Worm (Caenorhabditis elegans): ENCODE measurements around the gene Y45G12B.2.

Gene Y45G12B.2

ce11 chrV:2694389-2694788, at the start of gene Y45G12B.2:
TSS of gene Y45G12B.2 (plus strand) at chrV:2694771.
- peak; percentile 30; the same call in 1 of the 2 replicates for TF ChIP-seq grh-1 (GFP tag; IDR thresholded peaks at IDR 0.05)
- TF ChIP-seq ztf-4 (tag; optimal IDR thresholded peaks at IDR 0.05): no peak
- TF ChIP-seq ceh-8 (GFP tag; optimal IDR thresholded peaks at IDR 0.05): no peak
- no peak for TF ChIP-seq C04F5.9 (tag; optimal IDR thresholded peaks at IDR 0.05)
- no peak for TF ChIP-seq ceh-90 (tag; optimal IDR thresholded peaks at IDR 0.05)
- TF ChIP-seq lir-3 (tag; optimal IDR thresholded peaks at IDR 0.05; ENCODE audit: poor library complexity): no peak
- no peak for TF ChIP-seq Y116A8C.19 (tag; optimal IDR thresholded peaks at IDR 0.05; ENCODE audit: borderline replicate concordance)
- TF ChIP-seq mdl-1 (tag; optimal IDR thresholded peaks at IDR 0.05): peak in 1 of 2 experiments; percentile 71
- TF ChIP-seq pax-3 (tag; optimal IDR thresholded peaks at IDR 0.05): no peak
- TF ChIP-seq unc-98 (GFP tag; IDR thresholded peaks at IDR 0.05): no peak
- TF ChIP-seq lin-15B (tag; optimal IDR thresholded peaks at IDR 0.05): peak; percentile 44
- TF ChIP-seq elt-2 (tag; optimal IDR thresholded peaks at IDR 0.05): no peak
- TF ChIP-seq nhr-71 (tag; optimal IDR thresholded peaks at IDR 0.05): peak; percentile 74
- no peak for TF ChIP-seq C34B4.2 (tag; optimal IDR thresholded peaks at IDR 0.05)
- TF ChIP-seq pqm-1 (tag; optimal IDR thresholded peaks at IDR 0.05): no peak
- no peak for TF ChIP-seq fkh-4 (tag; optimal IDR thresholded peaks at IDR 0.05; ENCODE audit: borderline replicate concordance)
- TF ChIP-seq efl-1 (optimal IDR thresholded peaks at IDR 0.05): peak; percentile 68 to 78
- peak; percentile 82 to 97 for TF ChIP-seq efl-1 (GFP tag; optimal IDR thresholded peaks at IDR 0.05 in 1 of 2)
- TF ChIP-seq xbp-1 (tag; optimal IDR thresholded peaks at IDR 0.05): peak; percentile 80
- TF ChIP-seq ceh-82 (tag; optimal IDR thresholded peaks at IDR 0.05): peak; percentile 60 to 88 (median 63)
- peak in 1 of 6 experiments; percentile 34 for TF ChIP-seq elt-3 (tag; optimal IDR thresholded peaks at IDR 0.05)
- peak; percentile 30 for TF ChIP-seq dsc-1 (tag; optimal IDR thresholded peaks at IDR 0.05)
- TF ChIP-seq isw-1 (GFP tag; IDR thresholded peaks at IDR 0.05): peak; percentile 36; the same call in 1 of the 2 replicates
- peak; percentile 18 for TF ChIP-seq nhr-77 (tag; optimal IDR thresholded peaks at IDR 0.05)
- peak; percentile 63 for TF ChIP-seq lin-13 (GFP tag; optimal IDR thresholded peaks at IDR 0.05)
- TF ChIP-seq nhr-28 (tag; optimal IDR thresholded peaks at IDR 0.05): no peak
- TF ChIP-seq ceh-63 (GFP tag; optimal IDR thresholded peaks at IDR 0.05): no peak
- TF ChIP-seq tbx-2 (tag; optimal IDR thresholded peaks at IDR 0.05): peak; percentile 66
- TF ChIP-seq ets-5 (GFP tag; IDR thresholded peaks at IDR 0.05): no peak
- peak; percentile 99 for TF ChIP-seq lsy-2 (tag; optimal IDR thresholded peaks at IDR 0.05)
- peak; percentile 55 for TF ChIP-seq jun-1 (tag; optimal IDR thresholded peaks at IDR 0.05)
- TF ChIP-seq ces-1 (GFP tag; optimal IDR thresholded peaks at IDR 0.05): no peak
- TF ChIP-seq zip-4 (GFP tag; optimal IDR thresholded peaks at IDR 0.05): no peak
- no peak for TF ChIP-seq hlh-4 (tag; optimal IDR thresholded peaks at IDR 0.05)
- peak; percentile 65 to 82 (median 76) for TF ChIP-seq dpl-1 (GFP tag; optimal IDR thresholded peaks at IDR 0.05)
- TF ChIP-seq C16A3.4 (tag; optimal IDR thresholded peaks at IDR 0.05): peak; percentile 61
- TF ChIP-seq mef-2 (tag; optimal IDR thresholded peaks at IDR 0.05): no peak
- TF ChIP-seq nhr-76 (tag; optimal IDR thresholded peaks at IDR 0.05): no peak
- TF ChIP-seq mep-1 (tag; optimal IDR thresholded peaks at IDR 0.05): peak; percentile 84
- TF ChIP-seq nhr-20 (tag; optimal IDR thresholded peaks at IDR 0.05): peak; percentile 72
- peak; percentile 61 for TF ChIP-seq swsn-7 (tag; optimal IDR thresholded peaks at IDR 0.05)
- no peak for TF ChIP-seq lin-14 (GFP tag; optimal IDR thresholded peaks at IDR 0.05)
- TF ChIP-seq nhr-84 (tag; optimal IDR thresholded peaks at IDR 0.05): no peak
- no peak for TF ChIP-seq hlh-17 (GFP tag; optimal IDR thresholded peaks at IDR 0.05; ENCODE audit: borderline replicate concordance)
- TF ChIP-seq hpl-2 (GFP tag; optimal IDR thresholded peaks at IDR 0.05): no peak
- peak; percentile 58 for TF ChIP-seq nhr-19 (GFP tag; conservative IDR thresholded peaks at IDR 0.05)
- peak; percentile 74 to 86 for TF ChIP-seq lin-35 (GFP tag; optimal IDR thresholded peaks at IDR 0.05)
- no peak for TF ChIP-seq vab-15 (tag; optimal IDR thresholded peaks at IDR 0.05)
- TF ChIP-seq ceh-88 (GFP tag; IDR thresholded peaks at IDR 0.05): no peak
- no peak for TF ChIP-seq irx-1 (tag; optimal IDR thresholded peaks at IDR 0.05)
- no peak for TF ChIP-seq tlp-1 (tag; optimal IDR thresholded peaks at IDR 0.05)
- no peak for TF ChIP-seq ama-1 (optimal IDR thresholded peaks at IDR 0.05)
- no peak for TF ChIP-seq sup-37 (GFP tag; optimal IDR thresholded peaks at IDR 0.05)
- no peak for TF ChIP-seq sox-4 (tag; optimal IDR thresholded peaks at IDR 0.05)
